Worm (Caenorhabditis elegans) whole organism, L1 larva: ENCODE measurements around the gene F25E2.2.

Experiments used
- jun-1 ChIP-seq: fragments of 150-350 bp; optimal IDR thresholded peaks from 2 replicates; lab custom pipeline; 2014; ENCODE audit warnings: missing biosample characterization, missing genetic modification reagents, missing genetic modification characterization
- lin-15B ChIP-seq: fragments of 150-350 bp; sonication (generic microtip); optimal IDR thresholded peaks from 3 replicates; lab custom pipeline; 2014; ENCODE audit warnings: missing biosample characterization, missing genetic modification characterization
- nhr-28 ChIP-seq: fragments of 150-350 bp; optimal IDR thresholded peaks from 2 replicates; lab custom pipeline; 2014; ENCODE audit warnings: missing biosample characterization, missing genetic modification characterization
- swsn-7 ChIP-seq: sonication (generic microtip); optimal IDR thresholded peaks from 2 replicates; lab custom pipeline; 2016; ENCODE audit warnings: missing genetic modification characterization, missing compliant biosample characterization

ce11 chrX:851421-851820 is 40.8 kb upstream of the F25E2.2 start, which contains the start of gene igcm-1:
- TF ChIP-seq lin-15B (no peak), swsn-7 (tag; lab: Kevin White, UChicago) (no peak), jun-1 (tag; lab: Kevin White, UChicago) (no peak), nhr-28 (tag; lab: Kevin White, UChicago) (no peak)
